Worm (Caenorhabditis elegans): ENCODE data around the gene T04G9.6.

Gene T04G9.6

ce11 chrX:768061-768646 is 16.6 kb downstream of the T04G9.6 start, which contains the start of the genes trap-2 and ile-2 (continued):
- TF ChIP-seq ceh-27 (GFP tag; optimal IDR thresholded peaks at IDR 0.05) (peak; percentile 91), tbx-9 (tag; optimal IDR thresholded peaks at IDR 0.05; ENCODE audit: borderline replicate concordance) (no peak), hmg-1.2 (GFP tag; IDR thresholded peaks at IDR 0.05) (peak; percentile 68), unc-62 (GFP tag; optimal IDR thresholded peaks at IDR 0.05) (peak; percentile 56), nhr-179 (tag; optimal IDR thresholded peaks at IDR 0.05) (no peak), lin-40 (tag; optimal IDR thresholded peaks at IDR 0.05) (peak; percentile 88), C17E4.6 (GFP tag; IDR thresholded peaks at IDR 0.05) (no peak), attf-5 (GFP tag; optimal IDR thresholded peaks at IDR 0.05) (peak; percentile 94), K12H6.12 (tag; optimal IDR thresholded peaks at IDR 0.05) (peak; percentile 96), dpl-1 (GFP tag; optimal IDR thresholded peaks at IDR 0.05) (no peak), F10E7.11 (tag; optimal IDR thresholded peaks at IDR 0.05) (no peak), rcor-1 (GFP tag; IDR thresholded peaks at IDR 0.05) (peak; percentile 59), lin-35 (GFP tag; optimal IDR thresholded peaks at IDR 0.05) (peak in 1 of 3 experiments; percentile 15), nhr-27 (tag; optimal IDR thresholded peaks at IDR 0.05) (no peak), B0261.1 (tag; optimal IDR thresholded peaks at IDR 0.05) (no peak), egl-44 (GFP tag; IDR thresholded peaks at IDR 0.05) (0 out of 2 replicates have a peak, but pooled peaks have one; percentile 46), F23B12.7 (tag; optimal IDR thresholded peaks at IDR 0.05; ENCODE audit: insufficient read depth) (peak; percentile 37), lin-54 (GFP tag; optimal IDR thresholded peaks at IDR 0.05) (peak; percentile 73), ceh-58 (GFP tag; IDR thresholded peaks at IDR 0.05) (no peak), F52B5.7 (tag; optimal IDR thresholded peaks at IDR 0.05) (no peak), mes-4 (tag; optimal IDR thresholded peaks at IDR 0.05) (no peak), lsl-1 (GFP tag; optimal IDR thresholded peaks at IDR 0.05) (peak; percentile 63), F57C9.4 (tag; optimal IDR thresholded peaks at IDR 0.05) (no peak), him-1 (tag; optimal IDR thresholded peaks at IDR 0.05) (no peak), B0035.1 (tag; optimal IDR thresholded peaks at IDR 0.05) (peak; percentile 8), C06A6.2 (GFP tag; conservative IDR thresholded peaks at IDR 0.05) (peak; percentile 61), pha-4 (tag; optimal IDR thresholded peaks at IDR 0.05) (no peak), die-1 (tag; optimal IDR thresholded peaks at IDR 0.05) (peak; percentile 10), T26A5.8 (tag; optimal IDR thresholded peaks at IDR 0.05) (no peak), F57A8.1 (GFP tag; optimal IDR thresholded peaks at IDR 0.05) (peak; percentile 29), tbp1 (GFP tag; optimal IDR thresholded peaks at IDR 0.05) (peak; percentile 66), sea-2 (GFP tag; IDR thresholded peaks at IDR 0.05) (no peak), snpc-4 (GFP tag; optimal IDR thresholded peaks at IDR 0.05) (no peak), snpc-4 (tag; optimal IDR thresholded peaks at IDR 0.05) (peak; percentile 63 to 83 (median 80)), snpc-1.1 (tag; optimal IDR thresholded peaks at IDR 0.05; ENCODE audit: insufficient read depth) (no peak), nhr-90 (tag; optimal IDR thresholded peaks at IDR 0.05) (peak; percentile 95), gei-17 (GFP tag; optimal IDR thresholded peaks at IDR 0.05) (peak; percentile 68), ztf-18 (tag; optimal IDR thresholded peaks at IDR 0.05) (peak; percentile 79), lsy-27 (tag; optimal IDR thresholded peaks at IDR 0.05; ENCODE audit: borderline replicate concordance, insufficient read depth) (no peak), madf-6 (GFP tag; IDR thresholded peaks at IDR 0.05) (no peak), lin-26 (GFP tag; IDR thresholded peaks at IDR 0.05) (0 out of 2 replicates have a peak, but pooled peaks have one; percentile 21), atf-7 (tag; optimal IDR thresholded peaks at IDR 0.05) (peak; percentile 72), F39B2.1 (GFP tag; IDR thresholded peaks at IDR 0.05) (no peak), ccch-3 (GFP tag; optimal IDR thresholded peaks at IDR 0.05) (no peak), somi-1 (GFP tag; optimal IDR thresholded peaks at IDR 0.05) (no peak), egl-18 (GFP tag; IDR thresholded peaks at IDR 0.05) (no peak), nhr-80 (tag; optimal IDR thresholded peaks at IDR 0.05) (peak; percentile 100), aptf-2 (GFP tag; conservative IDR thresholded peaks at IDR 0.05) (no peak)

All from whole organism, young adult.